Worm (Caenorhabditis elegans) whole organism, mixed stage, embryonic: ENCODE data around the gene tnt-3.

Source experiments
- ces-1 ChIP-seq: fragments of 150-350 bp; optimal IDR thresholded peaks from 2 replicates; lab custom pipeline; 2014; ENCODE audit warnings: missing biosample characterization, missing genetic modification reagents, missing genetic modification characterization
- elt-1 ChIP-seq: sonication (generic microtip); optimal IDR thresholded peaks from 2 replicates; lab custom pipeline; 2017; ENCODE audit warnings: missing genetic modification characterization, mild to moderate bottlenecking, missing compliant biosample characterization, antibody characterized with exemption, moderate library complexity, borderline replicate concordance; ENCODE audit not compliant: insufficient read depth
- lin-13 ChIP-seq: fragments of 150-350 bp; optimal IDR thresholded peaks from 2 replicates; lab custom pipeline; 2014; ENCODE audit warnings: missing biosample characterization, missing genetic modification characterization
- lsy-2 ChIP-seq: fragments of 150-350 bp; optimal IDR thresholded peaks from 2 replicates; lab custom pipeline; 2014; ENCODE audit warnings: missing biosample characterization, missing genetic modification characterization
- mab-5 ChIP-seq: fragments of 150-350 bp; optimal IDR thresholded peaks from 2 replicates; lab custom pipeline; 2014; ENCODE audit warnings: missing biosample characterization, missing genetic modification characterization
- nhr-28 ChIP-seq: fragments of 150-350 bp; optimal IDR thresholded peaks from 2 replicates; lab custom pipeline; 2014; ENCODE audit warnings: missing biosample characterization, missing genetic modification characterization
- nhr-76 ChIP-seq: sonication (generic microtip); optimal IDR thresholded peaks from 2 replicates; lab custom pipeline; 2017; ENCODE audit warnings: missing biosample characterization, missing genetic modification characterization
- pha-4 ChIP-seq: fragments of 150-350 bp; optimal IDR thresholded peaks from 2 replicates; lab custom pipeline; 2018; ENCODE audit warnings: missing biosample characterization, missing genetic modification reagents, missing genetic modification characterization
- sem-2 ChIP-seq: fragments of 200-800 bp; sonication (Bioruptor generic); optimal IDR thresholded peaks from 2 replicates; lab custom pipeline; 2018; ENCODE audit warnings: mild to moderate bottlenecking, missing genetic modification characterization, missing compliant biosample characterization
- sptf-1 ChIP-seq: sonication (generic microtip); optimal IDR thresholded peaks from 2 replicates; lab custom pipeline; 2017; ENCODE audit warnings: mild to moderate bottlenecking, missing genetic modification characterization, moderate library complexity, missing compliant biosample characterization
- unc-39 ChIP-seq: fragments of 150-350 bp; optimal IDR thresholded peaks from 2 replicates; lab custom pipeline; 2014; ENCODE audit warnings: missing biosample characterization, missing genetic modification characterization
- unc-62 ChIP-seq: fragments of 150-350 bp; optimal IDR thresholded peaks from 2 replicates; lab custom pipeline; 2014; ENCODE audit warnings: missing biosample characterization, missing genetic modification reagents, missing genetic modification characterization
- zip-8 ChIP-seq: fragments of 150-350 bp; optimal IDR thresholded peaks from 2 replicates; lab custom pipeline; 2014; ENCODE audit warnings: missing biosample characterization, missing genetic modification characterization

- TF ChIP-seq lin-13 (tag; lab: Kevin White, UChicago) (no peak), elt-1 (tag; lab: Kevin White, UChicago) (peak; percentile 54), mab-5 (tag; lab: Kevin White, UChicago) (no peak), unc-62 (no peak), sptf-1 (tag; lab: Kevin White, UChicago) (no peak), nhr-28 (no peak), sem-2 (GFP tag; lab: Kevin White, UChicago) (no peak), nhr-76 (tag; lab: Kevin White, UChicago) (no peak), zip-8 (no peak), unc-39 (tag; lab: Kevin White, UChicago) (no peak), lsy-2 (tag; lab: Kevin White, UChicago) (no peak), pha-4 (tag; lab: Kevin White, UChicago) (no peak), ces-1 (GFP tag; lab: Kevin White, UChicago) (no peak)
These were observed 20.6 kb upstream of the tnt-3 start for ce11 chrX:7965449-7965848.
